Worm (Caenorhabditis elegans) whole organism, young adult: ENCODE results near the gene F36H5.18.

Source experiments
- B0035.1 ChIP-seq: sonication (generic microtip); optimal IDR thresholded peaks from 2 replicates; lab custom pipeline; 2016; ENCODE audit warnings: missing genetic modification characterization, mild to moderate bottlenecking, missing compliant biosample characterization, missing genotype, missing genetic modification reagents
- B0261.1 ChIP-seq: sonication (generic microtip); optimal IDR thresholded peaks from 2 replicates; lab custom pipeline; 2016; ENCODE audit warnings: mild to moderate bottlenecking, missing genetic modification characterization, moderate library complexity, missing compliant biosample characterization
- B0336.3 ChIP-seq: fragments of 200-800 bp; sonication (Bioruptor generic); IDR thresholded peaks from 2 replicates; pipeline ENCODE4 v1.3.6; 2022; ENCODE audit warnings: missing genetic modification characterization, missing compliant biosample characterization
- F23B12.7 ChIP-seq: sonication (generic microtip); optimal IDR thresholded peaks from 2 replicates; lab custom pipeline; 2017; ENCODE audit warnings: missing genetic modification characterization, mild to moderate bottlenecking, missing compliant biosample characterization, antibody characterized with exemption, moderate library complexity; ENCODE audit not compliant: insufficient read depth
- F37B4.10 ChIP-seq: fragments of 200-800 bp; sonication (Bioruptor generic); IDR thresholded peaks from 2 replicates; pipeline ENCODE4 v1.3.6; 2022; ENCODE audit warnings: missing genetic modification characterization, missing compliant biosample characterization
- K11D2.4 ChIP-seq: fragments of 200-800 bp; sonication (Bioruptor generic); IDR thresholded peaks from 2 replicates; pipeline ENCODE4 v1.3.6; 2022; ENCODE audit warnings: missing genetic modification reagents, missing genetic modification characterization, missing compliant biosample characterization
- Y67H2A.10 ChIP-seq: fragments of 200-800 bp; sonication (Bioruptor generic); conservative IDR thresholded peaks from 2 replicates; pipeline ENCODE4 v1.3.6; 2022; ENCODE audit warnings: missing genetic modification reagents, missing genetic modification characterization, missing compliant biosample characterization
- Y79H2A.3 ChIP-seq: fragments of 200-800 bp; sonication (Bioruptor generic); conservative IDR thresholded peaks from 2 replicates; pipeline ENCODE4 v1.3.6; 2022; ENCODE audit warnings: missing genetic modification reagents, missing genetic modification characterization, missing compliant biosample characterization
- aptf-2 ChIP-seq: fragments of 200-800 bp; sonication (Bioruptor generic); conservative IDR thresholded peaks from 2 replicates; pipeline ENCODE4 v1.3.6; 2022; ENCODE audit warnings: missing genetic modification reagents, missing genetic modification characterization, missing compliant biosample characterization
- aptf-3 ChIP-seq: fragments of 200-800 bp; sonication (Bioruptor generic); IDR thresholded peaks from 2 replicates; pipeline ENCODE4 v1.3.6; 2022; ENCODE audit warnings: missing genetic modification characterization, missing compliant biosample characterization
- athp-1 ChIP-seq: sonication (generic microtip); optimal IDR thresholded peaks from 2 replicates; lab custom pipeline; 2017; ENCODE audit warnings: mild to moderate bottlenecking, missing genetic modification characterization, missing compliant biosample characterization
- bed-2 ChIP-seq: fragments of 200-800 bp; sonication (Bioruptor generic); IDR thresholded peaks from 2 replicates; pipeline ENCODE4 v1.3.6; 2022; ENCODE audit warnings: missing genetic modification reagents, missing genetic modification characterization, missing compliant biosample characterization
- cebp-2 ChIP-seq: fragments of 200-800 bp; sonication (Bioruptor generic); IDR thresholded peaks from 2 replicates; pipeline ENCODE4 v1.3.6; 2022; ENCODE audit warnings: missing genetic modification characterization, missing compliant biosample characterization
- ceh-100 ChIP-seq: fragments of 200-800 bp; sonication (Bioruptor generic); IDR thresholded peaks from 2 replicates; pipeline ENCODE4 v1.3.6; 2022; ENCODE audit warnings: missing genetic modification reagents, missing genetic modification characterization, missing compliant biosample characterization
- ceh-91 ChIP-seq: fragments of 200-800 bp; sonication (Bioruptor generic); IDR thresholded peaks from 2 replicates; pipeline ENCODE4 v1.3.6; 2022; ENCODE audit warnings: missing genetic modification reagents, missing genetic modification characterization, missing compliant biosample characterization
- dox-1 ChIP-seq: fragments of 200-800 bp; sonication (Bioruptor generic); IDR thresholded peaks from 2 replicates; pipeline ENCODE4 v1.3.6; 2022; ENCODE audit warnings: missing genetic modification reagents, missing genetic modification characterization, missing compliant biosample characterization
- dpff-1 ChIP-seq: sonication (generic microtip); optimal IDR thresholded peaks from 2 replicates; lab custom pipeline; 2017; ENCODE audit warnings: mild to moderate bottlenecking, missing genetic modification characterization, missing compliant biosample characterization
- egl-18 ChIP-seq: fragments of 200-800 bp; sonication (Bioruptor generic); IDR thresholded peaks from 2 replicates; pipeline ENCODE4 v1.3.6; 2022; ENCODE audit warnings: missing genetic modification reagents, missing genetic modification characterization, missing compliant biosample characterization
- gei-17 ChIP-seq: fragments of 200-800 bp; sonication (Bioruptor generic); optimal IDR thresholded peaks from 2 replicates; lab custom pipeline; 2018; ENCODE audit warnings: mild to moderate bottlenecking, missing genetic modification characterization, missing compliant biosample characterization
- hlh-12 ChIP-seq: sonication (generic microtip); optimal IDR thresholded peaks from 2 replicates; lab custom pipeline; 2016; ENCODE audit warnings: missing genetic modification characterization, missing compliant biosample characterization
- let-607 ChIP-seq, 2 experiments: fragments of 200-800 bp in 1 of 2; sonication (Bioruptor generic) in 1 of 2; sonication (generic microtip) in 1 of 2; optimal IDR thresholded peaks; 2 replicates each; lab custom pipeline; 2016 to 2018; ENCODE audit warnings: mild to moderate bottlenecking in 2 of 2, missing compliant biosample characterization in 2 of 2, missing genetic modification characterization in 2 of 2, moderate library complexity in 2 of 2, missing genotype in 1 of 2
- lin-40 ChIP-seq: sonication (generic microtip); optimal IDR thresholded peaks from 2 replicates; lab custom pipeline; 2016; ENCODE audit warnings: missing genetic modification characterization, mild to moderate bottlenecking, missing compliant biosample characterization, missing genotype, missing genetic modification reagents
- lir-1 ChIP-seq: fragments of 200-800 bp; sonication (Bioruptor generic); conservative IDR thresholded peaks from 2 replicates; pipeline ENCODE4 v1.3.6; 2022; ENCODE audit warnings: missing genetic modification reagents, missing genetic modification characterization, missing compliant biosample characterization
- lsl-1 ChIP-seq: fragments of 200-800 bp; sonication (Bioruptor generic); optimal IDR thresholded peaks from 2 replicates; lab custom pipeline; 2018; ENCODE audit warnings: mild to moderate bottlenecking, missing genetic modification characterization, moderate library complexity, missing compliant biosample characterization
- madf-8 ChIP-seq: fragments of 200-800 bp; sonication (Bioruptor generic); conservative IDR thresholded peaks from 2 replicates; pipeline ENCODE4 v1.3.6; 2022; ENCODE audit warnings: missing genetic modification reagents, missing genetic modification characterization, missing compliant biosample characterization
- nhr-120 ChIP-seq: fragments of 200-800 bp; sonication (Bioruptor generic); IDR thresholded peaks from 2 replicates; pipeline ENCODE4 v1.3.6; 2022; ENCODE audit warnings: missing genetic modification characterization, missing compliant biosample characterization
- nhr-90 ChIP-seq: sonication (generic microtip); optimal IDR thresholded peaks from 2 replicates; lab custom pipeline; 2016; ENCODE audit warnings: missing genotype, mild to moderate bottlenecking, missing genetic modification characterization, missing compliant biosample characterization
- rpc-1 ChIP-seq, 2 experiments: fragments of 150-350 bp in 1 of 2; sonication (generic microtip) in 1 of 2; optimal IDR thresholded peaks; 2 replicates each; lab custom pipeline; 2014 to 2018; ENCODE audit warnings: missing biosample characterization in 1 of 2, missing genetic modification characterization in 1 of 2, missing genetic modification reagents in 1 of 2, missing genotype in 1 of 2
- somi-1 ChIP-seq: fragments of 200-800 bp; sonication (Bioruptor generic); optimal IDR thresholded peaks from 2 replicates; lab custom pipeline; 2018; ENCODE audit warnings: mild to moderate bottlenecking, missing genetic modification characterization, missing compliant biosample characterization
- tbp1 ChIP-seq: fragments of 200-800 bp; sonication (Bioruptor generic); optimal IDR thresholded peaks from 2 replicates; lab custom pipeline; 2018; ENCODE audit warnings: mild to moderate bottlenecking, missing genetic modification characterization, missing compliant biosample characterization
- unc-130 ChIP-seq: sonication (generic microtip); optimal IDR thresholded peaks from 2 replicates; lab custom pipeline; 2016; ENCODE audit warnings: missing genetic modification reagents, missing genetic modification characterization, missing compliant biosample characterization
- zfh-2 ChIP-seq: fragments of 200-800 bp; sonication (Bioruptor generic); conservative IDR thresholded peaks from 2 replicates; pipeline ENCODE4 v1.3.6; 2022; ENCODE audit warnings: missing genetic modification reagents, missing genetic modification characterization, missing compliant biosample characterization
- ztf-22 ChIP-seq: fragments of 200-800 bp; sonication (Bioruptor generic); optimal IDR thresholded peaks from 2 replicates; lab custom pipeline; 2018; ENCODE audit warnings: mild to moderate bottlenecking, missing genetic modification characterization, moderate library complexity, missing compliant biosample characterization
- ztf-28 ChIP-seq: fragments of 200-800 bp; sonication (Bioruptor generic); IDR thresholded peaks from 2 replicates; pipeline ENCODE4 v1.3.6; 2022; ENCODE audit warnings: missing genetic modification reagents, missing genetic modification characterization, missing compliant biosample characterization

The F36H5.18 gene

ce11 chrII:1742535-1742934 lies 17.2 kb upstream of the F36H5.18 start, which contains the start of gene F36H5.12:
Gene F36H5.12, plus strand, starts transcription at chrII:1742835.
- TF ChIP-seq madf-8 (no peak), hlh-12 (tag; lab: Kevin White, UChicago) (no peak), lir-1 (no peak), dpff-1 (tag; lab: Kevin White, UChicago) (no peak), B0035.1 (tag; lab: Kevin White, UChicago) (no peak), aptf-3 (no peak), Y79H2A.3 (GFP tag; lab: Robert Waterston, UW) (no peak), dox-1 (GFP tag; lab: Robert Waterston, UW) (no peak), Y67H2A.10 (GFP tag; lab: Robert Waterston, UW) (no peak), lsl-1 (no peak), ceh-91 (GFP tag; lab: Robert Waterston, UW) (no peak), B0261.1 (no peak)

- TF ChIP-seq nhr-90 (tag; lab: Kevin White, UChicago) = no peak
- TF ChIP-seq, all 124 proteins: peak for 0
Observed at ce11 chrII:1744183-1744582, 15.5 kb upstream of the F36H5.18 start, which contains the start of gene clec-19. Gene clec-19, plus strand, starts transcription at chrII:1744483.

- no peak for TF ChIP-seq let-607 (tag; optimal IDR thresholded peaks at IDR 0.05; lab: Kevin White, UChicago)
- TF ChIP-seq F23B12.7 (tag; lab: Kevin White, UChicago) = no peak
- no peak for TF ChIP-seq cebp-2 (GFP tag; lab: Robert Waterston, UW)
Observed at ce11 chrII:1750413-1750812, 9.3 kb upstream of the F36H5.18 start, which contains the start of the genes F36H5.13 and F36H5.8. Gene F36H5.13, minus strand, starts transcription at chrII:1750513. Gene F36H5.8, minus strand, starts transcription at chrII:1750686.

- no peak for TF ChIP-seq F37B4.10 (GFP tag; lab: Robert Waterston, UW)
- no peak for TF ChIP-seq athp-1 (tag; lab: Kevin White, UChicago)
- no peak for TF ChIP-seq rpc-1 (optimal IDR thresholded peaks at IDR 0.05; lab: Kevin White, UChicago)
- no peak for TF ChIP-seq rpc-1 (tag; optimal IDR thresholded peaks at IDR 0.05; lab: Kevin White, UChicago)
- TF ChIP-seq ztf-28 (GFP tag; lab: Robert Waterston, UW) = no peak
- no peak for TF ChIP-seq egl-18
- TF ChIP-seq ceh-100 (GFP tag; lab: Robert Waterston, UW) = no peak
- no peak for TF ChIP-seq zfh-2 (GFP tag; lab: Robert Waterston, UW)
- no peak for TF ChIP-seq ztf-22 (GFP tag; lab: Kevin White, UChicago)
- no peak for TF ChIP-seq tbp1
- no peak for TF ChIP-seq aptf-2 (GFP tag; lab: Robert Waterston, UW)
- TF ChIP-seq K11D2.4 = no peak
- no peak for TF ChIP-seq gei-17
- TF ChIP-seq nhr-120 (GFP tag; lab: Robert Waterston, UW) = no peak
- TF ChIP-seq lin-40 (tag; lab: Kevin White, UChicago) = no peak
- TF ChIP-seq somi-1 (GFP tag; lab: Kevin White, UChicago) = no peak
- no peak for TF ChIP-seq unc-130 (GFP tag; lab: Kevin White, UChicago)
- no peak for TF ChIP-seq B0336.3
- TF ChIP-seq F23B12.7 (tag; lab: Kevin White, UChicago) = no peak
- TF ChIP-seq bed-2 (GFP tag; lab: Robert Waterston, UW) = no peak
Observed at ce11 chrII:1752990-1753389, 6.7 kb upstream of the F36H5.18 start, which contains the start of gene F36H5.9. Gene F36H5.9, minus strand, starts transcription at chrII:1753090.
